Worm (Caenorhabditis elegans) whole organism, midembryonic: ENCODE results near the gene srh-40.

ENCODE experiments used
- T22C8.4 ChIP-seq: fragments of 200-800 bp; sonication (Bioruptor generic); IDR thresholded peaks from 2 replicates; pipeline ENCODE4 v1.3.6; 2022; ENCODE audit warnings: missing genetic modification characterization, missing compliant biosample characterization
- cog-1 ChIP-seq: sonication (generic microtip); optimal IDR thresholded peaks from 2 replicates; lab custom pipeline; 2016; ENCODE audit warnings: missing genetic modification characterization, missing compliant biosample characterization
- flt-1 ChIP-seq: fragments of 200-800 bp; sonication (Bioruptor generic); IDR thresholded peaks from 2 replicates; pipeline ENCODE4 v1.3.6; 2022; ENCODE audit warnings: missing genetic modification characterization, missing compliant biosample characterization
- klf-2 ChIP-seq: fragments of 200-800 bp; sonication (Bioruptor generic); conservative IDR thresholded peaks from 2 replicates; pipeline ENCODE4 v1.3.6; 2022; ENCODE audit warnings: missing genetic modification reagents, missing genetic modification characterization, missing compliant biosample characterization
- med-1 ChIP-seq: sonication (generic microtip); optimal IDR thresholded peaks from 2 replicates; lab custom pipeline; 2017; ENCODE audit warnings: missing genetic modification characterization, mild to moderate bottlenecking, missing compliant biosample characterization, antibody characterized with exemption, missing genetic modification reagents; ENCODE audit not compliant: insufficient read depth
- ref-1 ChIP-seq: fragments of 200-800 bp; sonication (Bioruptor generic); conservative IDR thresholded peaks from 2 replicates; pipeline ENCODE4 v1.3.6; 2022; ENCODE audit warnings: missing genetic modification reagents, missing genetic modification characterization, missing compliant biosample characterization
- tab-1 ChIP-seq: fragments of 200-800 bp; sonication (Bioruptor generic); IDR thresholded peaks from 2 replicates; pipeline ENCODE4 v1.3.6; 2022; ENCODE audit warnings: missing genetic modification characterization, missing compliant biosample characterization
- ztf-23 ChIP-seq: fragments of 200-800 bp; sonication (Bioruptor generic); IDR thresholded peaks from 2 replicates; pipeline ENCODE4 v1.3.6; 2022; ENCODE audit warnings: missing genetic modification reagents, missing genetic modification characterization, missing compliant biosample characterization
- ztf-29 ChIP-seq: fragments of 200-800 bp; sonication (Bioruptor generic); IDR thresholded peaks from 2 replicates; pipeline ENCODE4 v1.3.6; 2022; ENCODE audit warnings: missing genetic modification reagents, missing genetic modification characterization, missing compliant biosample characterization

The srh-40 gene

DNA sequence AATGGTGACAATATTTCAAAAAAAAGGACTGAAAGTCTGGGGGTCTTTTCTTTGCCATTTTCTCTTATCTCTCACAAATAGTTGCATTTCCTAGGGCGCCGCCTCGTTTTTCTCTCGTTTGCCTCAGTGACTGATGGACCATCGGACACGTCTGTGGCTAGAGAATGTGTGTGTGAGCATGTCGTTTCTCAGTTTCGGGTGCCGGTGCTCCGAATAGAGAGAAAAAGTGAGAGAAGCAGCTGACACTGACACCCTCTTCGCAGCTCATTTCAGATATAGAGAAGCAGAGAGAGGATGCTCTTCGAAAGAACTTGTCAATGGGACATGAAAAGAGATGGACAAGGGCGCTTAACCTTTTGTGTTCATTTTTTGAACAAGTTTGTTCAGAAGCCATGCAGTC, 45.2 kb downstream of the srh-40 start:
- TF ChIP-seq med-1 (GFP tag; lab: Kevin White, UChicago) (no peak), ztf-23 (GFP tag; lab: Robert Waterston, UW) (no peak), T22C8.4 (no peak), ref-1 (no peak), ztf-29 (GFP tag; lab: Robert Waterston, UW) (no peak), flt-1 (no peak), klf-2 (no peak), cog-1 (no peak), tab-1 (no peak)

DNA sequence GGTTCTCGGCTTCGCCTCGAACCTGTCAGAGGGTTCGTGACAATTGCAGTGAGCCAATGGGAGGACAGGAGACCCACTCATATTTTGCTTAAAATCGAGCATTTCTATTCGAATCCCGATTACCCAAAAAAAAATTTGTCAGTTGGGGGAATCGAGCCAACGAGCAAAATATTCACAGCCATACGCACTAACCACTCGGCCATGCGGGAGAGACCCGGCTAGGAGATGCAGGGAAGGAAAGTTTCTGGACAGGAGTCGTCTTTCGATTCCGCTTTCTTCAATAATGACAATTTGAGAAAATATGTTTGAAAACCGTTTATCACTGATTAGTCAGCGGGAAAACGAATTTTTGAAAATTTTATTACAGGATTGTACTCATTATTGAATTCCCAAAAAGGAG, 51.0 kb downstream of the srh-40 start:
- TF ChIP-seq tab-1 (peak; percentile 91), T22C8.4 (peak; percentile 74), ref-1 (peak; percentile 60), klf-2 (peak; percentile 75), ztf-29 (GFP tag; lab: Robert Waterston, UW) (peak; percentile 68; the same call in 1 of the 2 replicates), flt-1 (peak; percentile 88), ztf-23 (GFP tag; lab: Robert Waterston, UW) (peak; percentile 87)
